Worm (Caenorhabditis elegans): Measurements from ENCODE around the gene fozi-1.

- TF ChIP-seq elt-3 (tag; optimal IDR thresholded peaks at IDR 0.05) (no peak), nhr-2 (tag; optimal IDR thresholded peaks at IDR 0.05) (no peak), unc-62 (GFP tag; optimal IDR thresholded peaks at IDR 0.05) (no peak)
These were observed 41.6 kb upstream of the fozi-1 start, which contains the start of gene saeg-2 for ce11 chrIII:9239983-9240382.
